Worm (Caenorhabditis elegans) whole organism, L2 larva: ENCODE measurements around the gene wah-1.

Experiments
- R02D3.7 ChIP-seq: fragments of 150-350 bp; optimal IDR thresholded peaks from 2 replicates; lab custom pipeline; 2014; ENCODE audit warnings: missing biosample characterization, missing genetic modification characterization
- aly-2 ChIP-seq: fragments of 150-350 bp; optimal IDR thresholded peaks from 2 replicates; lab custom pipeline; 2014; ENCODE audit warnings: missing biosample characterization, missing genetic modification characterization
- ama-1 ChIP-seq: fragments of 150-350 bp; optimal IDR thresholded peaks from 2 replicates; lab custom pipeline; 2018; ENCODE audit warnings: inconsistent platforms
- ceh-16 ChIP-seq: fragments of 150-350 bp; optimal IDR thresholded peaks from 2 replicates; lab custom pipeline; 2014; ENCODE audit warnings: missing biosample characterization, missing genetic modification characterization
- crh-2 ChIP-seq: sonication (generic microtip); optimal IDR thresholded peaks from 2 replicates; lab custom pipeline; 2017; ENCODE audit warnings: missing biosample characterization, missing genetic modification characterization
- elt-1 ChIP-seq: fragments of 150-350 bp; optimal IDR thresholded peaks from 2 replicates; lab custom pipeline; 2014; ENCODE audit warnings: missing biosample characterization, missing genetic modification characterization
- lin-39 ChIP-seq: fragments of 150-350 bp; optimal IDR thresholded peaks from 2 replicates; lab custom pipeline; 2014; ENCODE audit warnings: missing biosample characterization, missing genetic modification reagents, missing genetic modification characterization
- lsy-2 ChIP-seq, 2 experiments: fragments of 150-350 bp in 1 of 2; sonication (generic microtip) in 1 of 2; optimal IDR thresholded peaks; 2 replicates each; lab custom pipeline; 2014 to 2017; ENCODE audit warnings: missing biosample characterization in 2 of 2, missing genetic modification characterization in 2 of 2
- nhr-10 ChIP-seq: sonication (generic microtip); optimal IDR thresholded peaks from 2 replicates; lab custom pipeline; 2017; ENCODE audit warnings: missing biosample characterization, missing genetic modification characterization
- nhr-12 ChIP-seq: fragments of 150-350 bp; optimal IDR thresholded peaks from 2 replicates; lab custom pipeline; 2014; ENCODE audit warnings: missing biosample characterization, missing genetic modification characterization
- nhr-25 ChIP-seq: fragments of 150-350 bp; sonication (generic microtip); optimal IDR thresholded peaks from 3 replicates; lab custom pipeline; 2014; ENCODE audit warnings: missing biosample characterization, missing genetic modification characterization
- nhr-6 ChIP-seq: fragments of 150-350 bp; optimal IDR thresholded peaks from 2 replicates; lab custom pipeline; 2014; ENCODE audit warnings: missing biosample characterization, missing genetic modification characterization
- nhr-77 ChIP-seq: fragments of 150-350 bp; optimal IDR thresholded peaks from 2 replicates; lab custom pipeline; 2014; ENCODE audit warnings: missing biosample characterization, missing genetic modification characterization
- unc-39 ChIP-seq: fragments of 150-350 bp; optimal IDR thresholded peaks from 2 replicates; lab custom pipeline; 2014; ENCODE audit warnings: missing biosample characterization, missing genetic modification characterization

DNA sequence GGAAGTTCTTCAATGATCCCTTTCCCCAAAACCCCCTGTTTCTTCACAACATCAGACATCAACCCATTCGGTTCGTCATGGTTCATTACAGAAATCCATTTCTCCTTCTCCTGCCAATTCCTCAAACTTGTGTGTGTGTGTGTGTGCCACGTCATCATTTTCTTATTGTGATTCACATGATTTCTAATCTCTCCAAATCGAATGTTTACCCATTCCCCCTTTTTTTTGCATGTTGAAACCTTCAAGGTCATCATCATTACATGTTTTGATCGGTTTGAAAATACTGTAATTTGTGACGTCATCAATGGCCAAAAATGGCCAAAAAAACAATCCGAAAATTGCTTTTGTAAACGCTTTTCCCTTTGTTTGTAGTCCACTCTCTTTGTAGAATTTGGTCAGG is 19.8 kb downstream of the wah-1 start:
- TF ChIP-seq nhr-77 (no peak), nhr-25 (tag; lab: Kevin White, UChicago) (peak; percentile 74), unc-39 (tag; lab: Kevin White, UChicago) (no peak), nhr-10 (no peak), lsy-2 (tag; optimal IDR thresholded peaks at IDR 0.05; lab: Kevin White, UChicago) (no peak), R02D3.7 (tag; lab: Kevin White, UChicago) (no peak), lin-39 (tag; lab: Kevin White, UChicago) (no peak), crh-2 (tag; lab: Kevin White, UChicago) (peak; percentile 94), nhr-12 (no peak), aly-2 (tag; lab: Kevin White, UChicago) (no peak), elt-1 (tag; lab: Kevin White, UChicago) (no peak), ceh-16 (tag; lab: Kevin White, UChicago) (no peak), nhr-6 (tag; lab: Kevin White, UChicago) (no peak), ama-1 (lab: Kevin White, UChicago) (no peak)
